Worm (Caenorhabditis elegans) whole organism, late embryonic: ENCODE data around the gene ZK1058.9.

Source experiments
- C08G9.2 ChIP-seq: sonication (generic microtip); optimal IDR thresholded peaks from 2 replicates; lab custom pipeline; 2016; ENCODE audit warnings: mild to moderate bottlenecking, missing genetic modification characterization, moderate library complexity, missing compliant biosample characterization
- F13H6.1 ChIP-seq: sonication (generic microtip); optimal IDR thresholded peaks from 2 replicates; lab custom pipeline; 2016; ENCODE audit warnings: missing genetic modification characterization, missing compliant biosample characterization
- Y22D7AL.16 ChIP-seq: sonication (generic microtip); optimal IDR thresholded peaks from 2 replicates; lab custom pipeline; 2016; ENCODE audit warnings: missing genetic modification characterization, missing compliant biosample characterization
- ama-1 ChIP-seq: fragments of 150-350 bp; optimal IDR thresholded peaks from 2 replicates; lab custom pipeline; 2014
- ceh-14 ChIP-seq: sonication (generic microtip); optimal IDR thresholded peaks from 2 replicates; lab custom pipeline; 2016; ENCODE audit warnings: missing genotype, missing genetic modification characterization, missing compliant biosample characterization
- ceh-18 ChIP-seq: sonication (generic microtip); optimal IDR thresholded peaks from 2 replicates; lab custom pipeline; 2016; ENCODE audit warnings: missing genetic modification characterization, missing compliant biosample characterization
- ceh-19 ChIP-seq: fragments of 200-800 bp; sonication (Bioruptor generic); optimal IDR thresholded peaks from 2 replicates; lab custom pipeline; 2018; ENCODE audit warnings: mild to moderate bottlenecking, missing genetic modification characterization, missing compliant biosample characterization
- ceh-22 ChIP-seq: sonication (generic microtip); optimal IDR thresholded peaks from 2 replicates; lab custom pipeline; 2017; ENCODE audit warnings: missing biosample characterization, missing genetic modification characterization
- ceh-24 ChIP-seq: sonication (generic microtip); optimal IDR thresholded peaks from 2 replicates; lab custom pipeline; 2016; ENCODE audit warnings: mild to moderate bottlenecking, missing genetic modification characterization, missing compliant biosample characterization
- ceh-6 ChIP-seq: fragments of 200-800 bp; sonication (Bioruptor generic); optimal IDR thresholded peaks from 2 replicates; lab custom pipeline; 2018; ENCODE audit warnings: mild to moderate bottlenecking, missing genetic modification characterization, missing compliant biosample characterization
- ceh-9 ChIP-seq: sonication (generic microtip); optimal IDR thresholded peaks from 2 replicates; lab custom pipeline; 2016; ENCODE audit warnings: mild to moderate bottlenecking, missing genetic modification characterization, inconsistent platforms, missing compliant biosample characterization
- che-1 ChIP-seq: sonication (generic microtip); optimal IDR thresholded peaks from 2 replicates; lab custom pipeline; 2016; ENCODE audit warnings: mild to moderate bottlenecking, missing genetic modification characterization, missing compliant biosample characterization
- dmd-4 ChIP-seq: sonication (generic microtip); optimal IDR thresholded peaks from 2 replicates; lab custom pipeline; 2016; ENCODE audit warnings: borderline replicate concordance, missing genetic modification characterization, missing compliant biosample characterization
- elt-2 ChIP-seq: sonication (generic microtip); optimal IDR thresholded peaks from 2 replicates; lab custom pipeline; 2016; ENCODE audit warnings: missing genetic modification reagents, missing genetic modification characterization, missing compliant biosample characterization
- ets-4 ChIP-seq: sonication (generic microtip); optimal IDR thresholded peaks from 2 replicates; lab custom pipeline; 2016; ENCODE audit warnings: missing genetic modification characterization, missing compliant biosample characterization
- eyg-1 ChIP-seq: sonication (generic microtip); optimal IDR thresholded peaks from 2 replicates; lab custom pipeline; 2016; ENCODE audit warnings: missing genotype, missing genetic modification characterization, missing compliant biosample characterization
- gmeb-2 ChIP-seq: sonication (generic microtip); optimal IDR thresholded peaks from 2 replicates; lab custom pipeline; 2016; ENCODE audit warnings: missing genetic modification characterization, inconsistent platforms, missing compliant biosample characterization
- hlh-15 ChIP-seq: sonication (generic microtip); optimal IDR thresholded peaks from 2 replicates; lab custom pipeline; 2016; ENCODE audit warnings: missing genetic modification characterization, missing compliant biosample characterization
- hlh-30 ChIP-seq: sonication (generic microtip); optimal IDR thresholded peaks from 2 replicates; lab custom pipeline; 2017; ENCODE audit warnings: antibody characterized with exemption, missing genetic modification characterization, missing compliant biosample characterization; ENCODE audit not compliant: insufficient read depth
- hlh-8 ChIP-seq: sonication (generic microtip); optimal IDR thresholded peaks from 2 replicates; lab custom pipeline; 2016; ENCODE audit warnings: missing genotype, missing genetic modification characterization, missing compliant biosample characterization
- lim-6 ChIP-seq: sonication (generic microtip); optimal IDR thresholded peaks from 2 replicates; lab custom pipeline; 2016; ENCODE audit warnings: missing genetic modification characterization, missing compliant biosample characterization
- lin-11 ChIP-seq: fragments of 200-800 bp; sonication (Bioruptor generic); optimal IDR thresholded peaks from 2 replicates; lab custom pipeline; 2018; ENCODE audit warnings: mild to moderate bottlenecking, missing genetic modification characterization, missing compliant biosample characterization
- nhr-232 ChIP-seq: sonication (generic microtip); optimal IDR thresholded peaks from 2 replicates; lab custom pipeline; 2016; ENCODE audit warnings: missing genetic modification characterization, missing compliant biosample characterization
- npax-4 ChIP-seq: sonication (generic microtip); optimal IDR thresholded peaks from 2 replicates; lab custom pipeline; 2016; ENCODE audit warnings: missing genetic modification characterization, missing compliant biosample characterization
- odd-2 ChIP-seq: sonication (generic microtip); optimal IDR thresholded peaks from 2 replicates; lab custom pipeline; 2017; ENCODE audit warnings: antibody characterized with exemption, mild to moderate bottlenecking, missing genetic modification characterization, missing compliant biosample characterization
- pat-9 ChIP-seq: fragments of 200-800 bp; sonication (Bioruptor generic); optimal IDR thresholded peaks from 2 replicates; lab custom pipeline; 2018; ENCODE audit warnings: mild to moderate bottlenecking, missing genetic modification characterization, moderate library complexity, missing compliant biosample characterization
- pha-4 ChIP-seq: fragments of 150-350 bp; optimal IDR thresholded peaks from 2 replicates; lab custom pipeline; 2018; ENCODE audit warnings: missing biosample characterization, missing genetic modification reagents, missing genetic modification characterization
- ref-2 ChIP-seq: sonication (generic microtip); optimal IDR thresholded peaks from 2 replicates; lab custom pipeline; 2016; ENCODE audit warnings: missing genetic modification characterization, missing compliant biosample characterization
- syd-9 ChIP-seq: sonication (generic microtip); optimal IDR thresholded peaks from 2 replicates; lab custom pipeline; 2016; ENCODE audit warnings: mild to moderate bottlenecking, missing genetic modification characterization, moderate library complexity, missing compliant biosample characterization
- tbx-7 ChIP-seq: sonication (generic microtip); optimal IDR thresholded peaks from 2 replicates; lab custom pipeline; 2016; ENCODE audit warnings: missing genotype, missing genetic modification characterization, missing compliant biosample characterization
- unc-55 ChIP-seq: sonication (generic microtip); optimal IDR thresholded peaks from 2 replicates; lab custom pipeline; 2017; ENCODE audit warnings: missing biosample characterization, missing genetic modification reagents, missing genetic modification characterization
- unc-86 ChIP-seq: sonication (generic microtip); optimal IDR thresholded peaks from 2 replicates; lab custom pipeline; 2016; ENCODE audit warnings: missing genetic modification characterization, missing compliant biosample characterization
- zip-5 ChIP-seq: sonication (generic microtip); optimal IDR thresholded peaks from 2 replicates; lab custom pipeline; 2016; ENCODE audit warnings: missing genetic modification characterization, missing compliant biosample characterization
- ztf-16 ChIP-seq: sonication (generic microtip); optimal IDR thresholded peaks from 2 replicates; lab custom pipeline; 2017; ENCODE audit warnings: missing genetic modification characterization, missing compliant biosample characterization

ZK1058.9 gene

ce11 chrIII:3969133-3969532 lies 43.1 kb upstream of the ZK1058.9 start:
- TF ChIP-seq npax-4 (tag; lab: Kevin White, UChicago) (no peak), odd-2 (tag; lab: Kevin White, UChicago) (no peak), ets-4 (tag; lab: Kevin White, UChicago) (no peak), Y22D7AL.16 (no peak)

DNA sequence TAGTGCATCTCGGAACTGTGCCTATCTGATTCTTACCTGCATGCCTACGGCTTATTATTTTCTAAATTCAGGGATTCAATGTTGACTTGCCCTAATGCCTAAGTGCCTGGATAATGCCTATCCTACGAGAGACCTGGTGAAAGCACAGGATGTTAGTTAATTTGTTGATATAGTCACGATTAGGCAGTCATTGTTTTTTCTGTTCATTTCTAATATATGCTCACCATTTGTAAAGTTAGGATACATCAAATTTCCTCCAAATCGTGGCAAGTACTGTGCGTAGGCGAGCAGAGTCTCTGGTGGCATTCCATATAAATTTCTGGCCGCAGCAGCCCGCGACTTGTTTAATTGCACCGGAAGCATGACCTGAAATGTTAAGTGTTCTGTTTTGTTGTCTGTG lies 40.1 kb upstream of the ZK1058.9 start:
- TF ChIP-seq gmeb-2 (tag; lab: Kevin White, UChicago) (no peak), ceh-14 (no peak), lim-6 (tag; lab: Kevin White, UChicago) (no peak), C08G9.2 (tag; lab: Kevin White, UChicago) (no peak), dmd-4 (tag; lab: Kevin White, UChicago) (no peak), tbx-7 (no peak), nhr-232 (no peak)

ce11 chrIII:3964237-3964636 lies 38.2 kb upstream of the ZK1058.9 start, which contains the start of gene R10E9.2:
TSS of gene R10E9.2 (minus strand) at chrIII:3964337.
- TF ChIP-seq gmeb-2 (tag; lab: Kevin White, UChicago): no peak
- no peak for TF ChIP-seq elt-2 (tag; lab: Kevin White, UChicago)
- TF ChIP-seq ceh-22: no peak
- no peak for TF ChIP-seq unc-55 (GFP tag; lab: Kevin White, UChicago)
- no peak for TF ChIP-seq ceh-19 (GFP tag; lab: Kevin White, UChicago)
- TF ChIP-seq ceh-24 (tag; lab: Kevin White, UChicago): no peak
- TF ChIP-seq unc-86 (tag; lab: Kevin White, UChicago): no peak
- no peak for TF ChIP-seq syd-9 (tag; lab: Kevin White, UChicago)
- TF ChIP-seq F13H6.1 (tag; lab: Kevin White, UChicago): no peak

ce11 chrIII:3959987-3960386 lies 34.0 kb upstream of the ZK1058.9 start, which contains the start of gene R10E9.3:
TSS of gene R10E9.3 (plus strand) at chrIII:3960221.
- TF ChIP-seq hlh-30 (tag; lab: Kevin White, UChicago): peak; percentile 31
- no peak for TF ChIP-seq hlh-8 (tag; lab: Kevin White, UChicago)
- TF ChIP-seq elt-2 (tag; lab: Kevin White, UChicago): peak; percentile 34

DNA sequence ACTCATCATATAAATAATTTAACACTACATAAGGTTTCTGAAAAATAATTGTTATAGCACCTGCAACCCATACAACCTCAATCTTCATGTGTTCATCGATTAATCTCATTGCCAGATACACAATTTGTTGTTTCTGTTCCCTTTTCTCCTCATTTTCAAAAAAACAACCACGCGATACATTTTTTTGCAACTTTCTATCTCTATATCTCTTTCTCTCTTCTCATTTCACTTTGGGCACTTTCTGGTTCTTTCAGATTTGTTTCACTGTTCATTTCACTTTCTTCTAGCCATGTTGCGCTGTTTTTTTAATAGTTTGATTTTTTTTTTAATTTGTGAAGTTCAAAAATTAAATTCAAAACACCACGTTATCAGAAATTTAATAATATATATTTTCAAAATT lies 33.2 kb upstream of the ZK1058.9 start:
- TF ChIP-seq lin-11: no peak

DNA sequence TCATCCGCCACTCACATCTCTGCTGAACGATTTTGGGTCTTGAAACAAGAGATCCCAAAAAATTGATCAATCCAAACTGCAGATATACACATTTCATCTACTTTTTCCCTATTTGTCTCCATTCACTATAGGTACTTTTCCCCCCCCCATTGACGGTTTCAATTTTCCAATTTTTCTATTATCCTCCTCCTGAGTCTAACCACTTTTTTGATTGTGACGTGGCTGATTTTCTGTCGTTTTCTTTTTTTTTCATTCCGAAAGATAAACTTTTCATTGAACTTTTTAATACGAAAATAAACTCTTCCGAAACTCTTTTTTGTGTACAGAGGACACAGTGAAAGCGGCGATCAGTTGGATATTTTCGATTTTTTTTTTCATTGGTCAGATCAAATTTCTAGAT lies 31.8 kb upstream of the ZK1058.9 start:
- no peak for TF ChIP-seq elt-2 (tag; lab: Kevin White, UChicago)

DNA sequence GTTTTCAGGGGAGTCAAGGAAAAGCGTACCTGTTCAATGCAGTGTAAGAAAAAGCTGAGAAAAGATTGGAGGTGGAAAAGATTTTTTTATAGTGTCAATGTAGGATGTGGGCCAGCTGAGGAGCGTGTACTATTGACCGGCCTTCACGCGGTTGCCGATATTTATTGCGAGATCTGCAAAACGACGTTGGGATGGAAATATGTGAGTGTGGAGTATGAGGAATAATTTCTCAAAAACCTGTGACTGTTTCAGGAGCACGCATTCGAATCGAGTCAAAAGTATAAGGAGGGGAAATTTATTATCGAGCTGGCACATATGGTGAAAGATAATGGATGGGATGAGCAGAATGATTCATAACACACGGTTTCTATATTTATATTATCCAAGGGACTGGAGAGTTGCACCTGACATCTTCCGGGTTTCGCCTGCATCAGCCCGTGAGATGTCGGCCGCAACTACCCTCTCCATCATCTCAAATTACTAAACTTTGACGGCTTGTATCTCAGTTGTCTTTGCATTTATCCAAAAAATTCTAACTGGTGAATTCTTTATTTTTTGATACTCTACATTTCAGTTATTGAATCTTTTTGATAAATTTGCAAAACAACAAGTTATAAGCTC lies 31.2 kb upstream of the ZK1058.9 start:
- TF ChIP-seq hlh-15 (tag; lab: Kevin White, UChicago) (no peak), unc-86 (tag; lab: Kevin White, UChicago) (no peak), hlh-30 (tag; lab: Kevin White, UChicago) (no peak), zip-5 (tag; lab: Kevin White, UChicago) (no peak), ztf-16 (tag; lab: Kevin White, UChicago) (no peak), pat-9 (tag; lab: Kevin White, UChicago) (no peak), che-1 (tag; lab: Kevin White, UChicago) (no peak), ceh-24 (tag; lab: Kevin White, UChicago) (no peak), ref-2 (tag; lab: Kevin White, UChicago) (no peak), unc-55 (GFP tag; lab: Kevin White, UChicago) (no peak), eyg-1 (tag; lab: Kevin White, UChicago) (no peak), ceh-6 (GFP tag; lab: Kevin White, UChicago) (no peak), ceh-9 (no peak), pha-4 (tag; lab: Kevin White, UChicago) (no peak), ama-1 (lab: Kevin White, UChicago) (no peak), ceh-18 (tag; lab: Kevin White, UChicago) (no peak), C08G9.2 (tag; lab: Kevin White, UChicago) (no peak)
